Fruit fly (Drosophila melanogaster): ENCODE data around the gene eIF5B.

eIF5B gene

dm6 chr3L:3394854-3395723 lies 65.7 kb downstream of the eIF5B start (continued):
- TF ChIP-seq tin (GFP tag; optimal IDR thresholded peaks at IDR 0.05) (peak; percentile 93), CG32532 (GFP tag; IDR thresholded peaks at IDR 0.05) (no peak; the same call in 1 of the 2 replicates), eyg (GFP tag; optimal IDR thresholded peaks at IDR 0.05) (peak; percentile 7), CG7839 (tag; optimal IDR thresholded peaks at IDR 0.05) (peak; percentile 90), YL-1 (GFP tag; optimal IDR thresholded peaks at IDR 0.05) (peak; percentile 68), CG6689 (GFP tag; IDR thresholded peaks at IDR 0.05) (peak; percentile 92), ase (GFP tag; IDR thresholded peaks at IDR 0.05) (peak; percentile 84), Awh (GFP tag; IDR thresholded peaks at IDR 0.05) (peak; percentile 85), CG9932 (GFP tag; IDR thresholded peaks at IDR 0.05) (no peak), sna (GFP tag; IDR thresholded peaks at IDR 0.05; ENCODE audit: partially characterized antibody) (no peak), CG11247 (GFP tag; IDR thresholded peaks at IDR 0.05) (peak; percentile 74), CG16813 (GFP tag; IDR thresholded peaks at IDR 0.05; ENCODE audit: partially characterized antibody) (no peak), otp (GFP tag; IDR thresholded peaks at IDR 0.05) (peak; percentile 98), CG10979 (tag; optimal IDR thresholded peaks at IDR 0.05) (peak; percentile 96), Sin3A (optimal IDR thresholded peaks at IDR 0.05) (no peak), CG2712 (tag; optimal IDR thresholded peaks at IDR 0.05) (peak; percentile 93), dimm (GFP tag; IDR thresholded peaks at IDR 0.05) (peak; percentile 86), CG4730 (GFP tag; IDR thresholded peaks at IDR 0.05) (peak; percentile 81), Bdp1 (GFP tag; optimal IDR thresholded peaks at IDR 0.05) (peak; percentile 64), sr (GFP tag; IDR thresholded peaks at IDR 0.05) (peak; percentile 77), Asciz (GFP tag; optimal IDR thresholded peaks at IDR 0.05) (peak; percentile 80), CG12659 (GFP tag; optimal IDR thresholded peaks at IDR 0.05) (peak; percentile 87), Vsx1 (GFP tag; optimal IDR thresholded peaks at IDR 0.05) (peak; percentile 68), CG8765 (GFP tag; IDR thresholded peaks at IDR 0.05) (peak; percentile 97), wek (GFP tag; optimal IDR thresholded peaks at IDR 0.05) (peak; percentile 50), C15 (GFP tag; IDR thresholded peaks at IDR 0.05) (peak; percentile 62; the same call in 1 of the 3 replicates), CG10959 (GFP tag; IDR thresholded peaks at IDR 0.05) (peak; percentile 96), fu2 (GFP tag; optimal IDR thresholded peaks at IDR 0.05) (peak; percentile 13), CG14860 (GFP tag; IDR thresholded peaks at IDR 0.05; ENCODE audit: partially characterized antibody) (no peak), CG6272 (GFP tag; IDR thresholded peaks at IDR 0.05) (peak; percentile 88), grau (tag; optimal IDR thresholded peaks at IDR 0.05) (peak; percentile 87), gsb-n (tag; optimal IDR thresholded peaks at IDR 0.05) (peak; percentile 92), mirr (GFP tag; optimal IDR thresholded peaks at IDR 0.05) (no peak), amos (GFP tag; IDR thresholded peaks at IDR 0.05; ENCODE audit: partially characterized antibody) (no peak), CG17385 (GFP tag; optimal IDR thresholded peaks at IDR 0.05) (peak; percentile 82), ken (GFP tag; IDR thresholded peaks at IDR 0.05) (peak; percentile 95), Dp (GFP tag; optimal IDR thresholded peaks at IDR 0.05) (no peak), gsb (GFP tag; IDR thresholded peaks at IDR 0.05) (no peak), CG14667 (GFP tag; IDR thresholded peaks at IDR 0.05) (peak; percentile 87), chinmo (GFP tag; IDR thresholded peaks at IDR 0.05; ENCODE audit: partially characterized antibody) (no peak), ERR (GFP tag; optimal IDR thresholded peaks at IDR 0.05) (peak; percentile 87), ato (GFP tag; IDR thresholded peaks at IDR 0.05; ENCODE audit: partially characterized antibody) (no peak), CG2129 (GFP tag; IDR thresholded peaks at IDR 0.05; ENCODE audit: partially characterized antibody) (no peak), stc (GFP tag; IDR thresholded peaks at IDR 0.05) (peak; percentile 80), CG6654 (GFP tag; optimal IDR thresholded peaks at IDR 0.05) (peak; percentile 82), CG17186 (GFP tag; optimal IDR thresholded peaks at IDR 0.05) (peak; percentile 73), Taf1 (GFP tag; IDR thresholded peaks at IDR 0.05) (peak; percentile 20; the same call in 1 of the 2 replicates), ci (GFP tag; IDR thresholded peaks at IDR 0.05) (peak; percentile 97), NfI (GFP tag; optimal IDR thresholded peaks at IDR 0.05) (peak; percentile 85)
